Worm (Caenorhabditis elegans): ENCODE data around the gene fipr-28.
"Not testable (repeated sequence)": the region's sequence is repeated elsewhere in the genome, so short reads cannot be mapped to it uniquely, and the experiment has no call there.

The fipr-28 gene

ce11 chrIV:16664020-16664419 lies 36.2 kb downstream of the fipr-28 start, which contains the start of gene sta-1:
Gene sta-1 (plus strand): TSS chrIV:16664320.
- TF ChIP-seq sptf-1, elt-3, zip-8 (tag; optimal IDR thresholded peaks at IDR 0.05): not testable (repeated sequence)

All from whole organism, mixed stage, embryonic.